Worm (Caenorhabditis elegans) whole organism, young adult: ENCODE data around the gene spe-39.

Source experiments
- B0261.1 ChIP-seq: sonication (generic microtip); optimal IDR thresholded peaks from 2 replicates; lab custom pipeline; 2016; ENCODE audit warnings: mild to moderate bottlenecking, missing genetic modification characterization, moderate library complexity, missing compliant biosample characterization
- B0336.3 ChIP-seq: fragments of 200-800 bp; sonication (Bioruptor generic); IDR thresholded peaks from 2 replicates; pipeline ENCODE4 v1.3.6; 2022; ENCODE audit warnings: missing genetic modification characterization, missing compliant biosample characterization
- C06A6.2 ChIP-seq: fragments of 200-800 bp; sonication (Bioruptor generic); conservative IDR thresholded peaks from 2 replicates; pipeline ENCODE4 v1.3.6; 2022; ENCODE audit warnings: missing genetic modification characterization, missing compliant biosample characterization
- C17E4.6 ChIP-seq: fragments of 200-800 bp; sonication (Bioruptor generic); IDR thresholded peaks from 2 replicates; pipeline ENCODE4 v1.3.6; 2022; ENCODE audit warnings: missing genetic modification reagents, missing genetic modification characterization, missing compliant biosample characterization
- F10E7.11 ChIP-seq: sonication (generic microtip); optimal IDR thresholded peaks from 2 replicates; lab custom pipeline; 2017; ENCODE audit warnings: mild to moderate bottlenecking, missing genetic modification characterization, moderate library complexity, missing compliant biosample characterization
- F22D6.2 ChIP-seq: sonication (generic microtip); optimal IDR thresholded peaks from 2 replicates; lab custom pipeline; 2016; ENCODE audit warnings: mild to moderate bottlenecking, missing genetic modification characterization, missing compliant biosample characterization
- F33H1.4 ChIP-seq: fragments of 200-800 bp; sonication (Bioruptor generic); IDR thresholded peaks from 2 replicates; pipeline ENCODE4 v1.3.6; 2022; ENCODE audit warnings: missing genetic modification reagents, missing genetic modification characterization, missing compliant biosample characterization
- F39B2.1 ChIP-seq: fragments of 200-800 bp; sonication (Bioruptor generic); IDR thresholded peaks from 2 replicates; pipeline ENCODE4 v1.3.6; 2022; ENCODE audit warnings: missing genetic modification reagents, missing genetic modification characterization, missing compliant biosample characterization
- F52B5.7 ChIP-seq: sonication (generic microtip); optimal IDR thresholded peaks from 2 replicates; lab custom pipeline; 2016; ENCODE audit warnings: mild to moderate bottlenecking, missing genetic modification characterization, missing compliant biosample characterization
- F57A8.1 ChIP-seq: fragments of 200-800 bp; sonication (Bioruptor generic); optimal IDR thresholded peaks from 2 replicates; lab custom pipeline; 2018; ENCODE audit warnings: mild to moderate bottlenecking, missing genetic modification characterization, moderate library complexity, missing compliant biosample characterization
- K12H6.12 ChIP-seq: fragments of 200-800 bp; sonication (Bioruptor generic); optimal IDR thresholded peaks from 2 replicates; lab custom pipeline; 2018; ENCODE audit warnings: mild to moderate bottlenecking, missing genetic modification characterization, missing compliant biosample characterization
- Y95B8A.8 ChIP-seq: fragments of 200-800 bp; sonication (Bioruptor generic); IDR thresholded peaks from 2 replicates; pipeline ENCODE4 v1.3.6; 2022; ENCODE audit warnings: missing genetic modification reagents, missing genetic modification characterization, missing compliant biosample characterization
- aptf-3 ChIP-seq: fragments of 200-800 bp; sonication (Bioruptor generic); IDR thresholded peaks from 2 replicates; pipeline ENCODE4 v1.3.6; 2022; ENCODE audit warnings: missing genetic modification characterization, missing compliant biosample characterization
- atf-7 ChIP-seq: sonication (generic microtip); optimal IDR thresholded peaks from 2 replicates; lab custom pipeline; 2017; ENCODE audit warnings: mild to moderate bottlenecking, missing genetic modification characterization, missing compliant biosample characterization
- bed-2 ChIP-seq: fragments of 200-800 bp; sonication (Bioruptor generic); IDR thresholded peaks from 2 replicates; pipeline ENCODE4 v1.3.6; 2022; ENCODE audit warnings: missing genetic modification reagents, missing genetic modification characterization, missing compliant biosample characterization
- ccch-3 ChIP-seq: fragments of 200-800 bp; sonication (Bioruptor generic); optimal IDR thresholded peaks from 2 replicates; lab custom pipeline; 2018; ENCODE audit warnings: mild to moderate bottlenecking, missing genetic modification characterization, missing compliant biosample characterization
- cebp-2 ChIP-seq: fragments of 200-800 bp; sonication (Bioruptor generic); IDR thresholded peaks from 2 replicates; pipeline ENCODE4 v1.3.6; 2022; ENCODE audit warnings: missing genetic modification characterization, missing compliant biosample characterization
- ceh-40 ChIP-seq: fragments of 200-800 bp; sonication (Bioruptor generic); IDR thresholded peaks from 2 replicates; pipeline ENCODE4 v1.3.6; 2022; ENCODE audit warnings: missing genetic modification characterization, missing compliant biosample characterization
- dox-1 ChIP-seq: fragments of 200-800 bp; sonication (Bioruptor generic); IDR thresholded peaks from 2 replicates; pipeline ENCODE4 v1.3.6; 2022; ENCODE audit warnings: missing genetic modification reagents, missing genetic modification characterization, missing compliant biosample characterization
- dpff-1 ChIP-seq: sonication (generic microtip); optimal IDR thresholded peaks from 2 replicates; lab custom pipeline; 2017; ENCODE audit warnings: mild to moderate bottlenecking, missing genetic modification characterization, missing compliant biosample characterization
- egl-18 ChIP-seq: fragments of 200-800 bp; sonication (Bioruptor generic); IDR thresholded peaks from 2 replicates; pipeline ENCODE4 v1.3.6; 2022; ENCODE audit warnings: missing genetic modification reagents, missing genetic modification characterization, missing compliant biosample characterization
- ets-4 ChIP-seq: fragments of 200-800 bp; sonication (Bioruptor generic); optimal IDR thresholded peaks from 2 replicates; lab custom pipeline; 2018; ENCODE audit warnings: mild to moderate bottlenecking, missing genetic modification characterization, missing compliant biosample characterization
- fkh-3 ChIP-seq: sonication (generic microtip); optimal IDR thresholded peaks from 2 replicates; lab custom pipeline; 2016; ENCODE audit warnings: mild to moderate bottlenecking, missing genetic modification characterization, missing compliant biosample characterization
- hlh-26 ChIP-seq: fragments of 200-800 bp; sonication (Bioruptor generic); conservative IDR thresholded peaks from 2 replicates; pipeline ENCODE4 v1.3.6; 2022; ENCODE audit warnings: missing genetic modification reagents, missing genetic modification characterization, missing compliant biosample characterization
- hmg-20 ChIP-seq: fragments of 200-800 bp; sonication (Bioruptor generic); IDR thresholded peaks from 2 replicates; pipeline ENCODE4 v1.3.6; 2022; ENCODE audit warnings: missing genetic modification reagents, missing genetic modification characterization, missing compliant biosample characterization
- madf-3 ChIP-seq: fragments of 200-800 bp; sonication (Bioruptor generic); IDR thresholded peaks from 2 replicates; pipeline ENCODE4 v1.3.6; 2022; ENCODE audit warnings: missing genetic modification reagents, missing genetic modification characterization, missing compliant biosample characterization
- mel-28 ChIP-seq: sonication (generic microtip); optimal IDR thresholded peaks from 2 replicates; lab custom pipeline; 2016; ENCODE audit warnings: borderline replicate concordance, mild to moderate bottlenecking, missing genetic modification characterization, missing compliant biosample characterization
- repo-1 ChIP-seq: sonication (generic microtip); optimal IDR thresholded peaks from 2 replicates; lab custom pipeline; 2017; ENCODE audit warnings: mild to moderate bottlenecking, missing genetic modification characterization, missing compliant biosample characterization
- rpc-1 ChIP-seq, 2 experiments: fragments of 150-350 bp in 1 of 2; sonication (generic microtip) in 1 of 2; optimal IDR thresholded peaks; 2 replicates each; lab custom pipeline; 2014 to 2018; ENCODE audit warnings: missing biosample characterization in 1 of 2, missing genetic modification characterization in 1 of 2, missing genetic modification reagents in 1 of 2, missing genotype in 1 of 2
- snpc-1.3 ChIP-seq: sonication (generic microtip); optimal IDR thresholded peaks from 2 replicates; lab custom pipeline; 2017; ENCODE audit warnings: missing genetic modification characterization, mild to moderate bottlenecking, missing compliant biosample characterization, antibody characterized with exemption, moderate library complexity, missing genotype, missing genetic modification reagents; ENCODE audit not compliant: insufficient read depth
- somi-1 ChIP-seq: fragments of 200-800 bp; sonication (Bioruptor generic); optimal IDR thresholded peaks from 2 replicates; lab custom pipeline; 2018; ENCODE audit warnings: mild to moderate bottlenecking, missing genetic modification characterization, missing compliant biosample characterization
- sptf-2 ChIP-seq: fragments of 200-800 bp; sonication (Bioruptor generic); optimal IDR thresholded peaks from 2 replicates; lab custom pipeline; 2018; ENCODE audit warnings: mild to moderate bottlenecking, missing genetic modification characterization, missing compliant biosample characterization
- tbp1 ChIP-seq: fragments of 200-800 bp; sonication (Bioruptor generic); optimal IDR thresholded peaks from 2 replicates; lab custom pipeline; 2018; ENCODE audit warnings: mild to moderate bottlenecking, missing genetic modification characterization, missing compliant biosample characterization
- tbx-9 ChIP-seq: sonication (generic microtip); optimal IDR thresholded peaks from 2 replicates; lab custom pipeline; 2016; ENCODE audit warnings: borderline replicate concordance, missing genetic modification characterization, inconsistent platforms, missing compliant biosample characterization
- xnd-1 ChIP-seq: sonication (generic microtip); optimal IDR thresholded peaks from 2 replicates; lab custom pipeline; 2016; ENCODE audit warnings: missing genotype, missing genetic modification reagents, missing genetic modification characterization, missing compliant biosample characterization
- ztf-18 ChIP-seq: sonication (generic microtip); optimal IDR thresholded peaks from 2 replicates; lab custom pipeline; 2016; ENCODE audit warnings: missing genotype, mild to moderate bottlenecking, missing genetic modification characterization, missing compliant biosample characterization
- ztf-22 ChIP-seq: fragments of 200-800 bp; sonication (Bioruptor generic); optimal IDR thresholded peaks from 2 replicates; lab custom pipeline; 2018; ENCODE audit warnings: mild to moderate bottlenecking, missing genetic modification characterization, moderate library complexity, missing compliant biosample characterization
- ztf-26 ChIP-seq: sonication (generic microtip); optimal IDR thresholded peaks from 2 replicates; lab custom pipeline; 2017; ENCODE audit warnings: missing genetic modification characterization, missing compliant biosample characterization

Gene spe-39

DNA sequence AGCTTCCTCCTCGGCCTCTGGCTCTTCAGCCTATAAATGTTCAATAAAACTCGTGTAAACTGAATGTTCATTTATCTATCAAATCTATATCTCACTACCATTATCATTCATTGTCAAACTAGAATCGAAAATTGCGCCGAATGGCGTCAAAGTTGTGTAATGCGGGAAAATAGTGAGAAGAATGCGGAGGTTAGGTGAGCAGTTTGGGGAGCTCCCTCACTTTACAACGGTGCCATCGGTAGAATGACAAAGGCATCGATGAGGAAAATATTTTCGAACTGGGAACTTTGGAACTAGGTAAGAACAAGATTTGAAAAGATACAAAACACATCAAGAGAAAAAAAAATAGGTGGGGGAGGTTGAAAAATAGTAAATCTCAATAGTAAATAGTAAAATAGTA lies 17.7 kb upstream of the spe-39 start:
- TF ChIP-seq sptf-2 (GFP tag; lab: Kevin White, UChicago) (no peak), F52B5.7 (tag; lab: Kevin White, UChicago) (no peak), F10E7.11 (tag; lab: Kevin White, UChicago) (no peak), ccch-3 (GFP tag; lab: Kevin White, UChicago) (no peak), fkh-3 (tag; lab: Kevin White, UChicago) (no peak), tbx-9 (no peak), repo-1 (no peak), dox-1 (GFP tag; lab: Robert Waterston, UW) (no peak), F57A8.1 (GFP tag; lab: Kevin White, UChicago) (no peak), F22D6.2 (tag; lab: Kevin White, UChicago) (no peak), atf-7 (tag; lab: Kevin White, UChicago) (no peak), xnd-1 (tag; lab: Kevin White, UChicago) (no peak), tbp1 (GFP tag; lab: Kevin White, UChicago) (no peak), B0336.3 (GFP tag; lab: Robert Waterston, UW) (no peak), C17E4.6 (no peak), aptf-3 (GFP tag; lab: Robert Waterston, UW) (no peak), K12H6.12 (no peak), ets-4 (GFP tag; lab: Kevin White, UChicago) (no peak), egl-18 (GFP tag; lab: Robert Waterston, UW) (no peak)
- TF ChIP-seq, all 124 proteins: peak for 0

DNA sequence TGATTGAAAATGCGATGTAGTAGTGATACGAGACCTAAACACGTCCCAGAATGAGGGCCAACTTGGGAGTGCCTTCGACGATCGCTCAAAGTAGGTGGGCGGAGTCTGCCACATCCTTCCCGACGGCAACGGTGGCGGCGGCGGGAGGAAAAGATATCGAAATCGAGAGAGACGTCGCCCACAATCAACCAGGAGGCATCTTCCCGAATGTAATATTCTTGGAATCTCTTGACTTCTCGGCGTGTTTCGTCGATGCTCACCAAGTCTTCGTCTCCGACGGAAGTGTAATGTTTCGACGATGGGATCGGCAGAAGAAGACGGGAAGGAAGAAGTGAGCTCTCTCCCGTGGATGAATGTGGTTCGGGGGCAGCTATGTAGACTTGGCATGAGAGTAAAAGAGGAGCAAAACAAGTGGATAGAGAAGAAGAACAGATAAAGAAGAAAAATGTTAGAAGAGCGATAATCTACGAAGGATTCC lies 16.8 kb upstream of the spe-39 start, which contains the start of the genes T25F10.1 and clik-1:
T25F10.1 (plus strand) TSS at position 51 of the 478 bp plus-strand sequence.
clik-1 (minus strand) TSS at position 281 of the 478 bp plus-strand sequence.
- TF ChIP-seq B0261.1 = no peak
- TF ChIP-seq F52B5.7 (tag; lab: Kevin White, UChicago) = no peak
- TF ChIP-seq F39B2.1 (GFP tag; lab: Robert Waterston, UW) = no peak
- TF ChIP-seq aptf-3 (GFP tag; lab: Robert Waterston, UW) = no peak
- no peak for TF ChIP-seq ztf-18 (tag; lab: Kevin White, UChicago)
- TF ChIP-seq madf-3 (GFP tag; lab: Robert Waterston, UW) = no peak
- TF ChIP-seq somi-1 (GFP tag; lab: Kevin White, UChicago) = no peak
- TF ChIP-seq Y95B8A.8 = no peak
- no peak for TF ChIP-seq ztf-26 (tag; lab: Kevin White, UChicago)
- no peak for TF ChIP-seq rpc-1 (optimal IDR thresholded peaks at IDR 0.05; lab: Kevin White, UChicago)
- TF ChIP-seq rpc-1 (tag; optimal IDR thresholded peaks at IDR 0.05; lab: Kevin White, UChicago) = no peak
- TF ChIP-seq bed-2 (GFP tag; lab: Robert Waterston, UW) = no peak

DNA sequence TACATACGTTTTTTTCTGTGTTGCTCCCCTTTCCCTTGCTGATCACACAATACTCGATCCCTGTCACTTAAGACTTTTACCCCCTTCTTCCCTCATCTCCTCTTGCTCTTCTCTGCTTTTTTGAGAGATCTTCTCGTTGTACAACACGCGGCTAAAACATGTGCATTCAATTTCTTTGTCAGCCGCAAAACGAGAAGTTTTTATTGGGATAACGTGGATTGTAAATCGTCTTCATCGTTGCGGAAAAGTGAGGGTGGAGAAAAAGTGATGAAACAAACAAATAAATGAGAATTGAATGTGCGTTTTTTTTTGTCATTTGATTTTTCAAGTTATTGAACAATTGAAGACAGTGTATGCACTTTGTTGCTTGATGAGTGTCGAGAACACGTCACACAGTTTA lies 15.8 kb upstream of the spe-39 start:
- TF ChIP-seq hmg-20 (GFP tag; lab: Robert Waterston, UW) = no peak
- TF ChIP-seq ceh-40 (GFP tag; lab: Robert Waterston, UW) = no peak
- no peak for TF ChIP-seq B0336.3 (GFP tag; lab: Robert Waterston, UW)
- no peak for TF ChIP-seq atf-7 (tag; lab: Kevin White, UChicago)
- no peak for TF ChIP-seq F33H1.4 (GFP tag; lab: Robert Waterston, UW)
- no peak for TF ChIP-seq ztf-26 (tag; lab: Kevin White, UChicago)
- TF ChIP-seq cebp-2 (GFP tag; lab: Robert Waterston, UW) = no peak
- TF ChIP-seq fkh-3 (tag; lab: Kevin White, UChicago) = no peak
- TF ChIP-seq C06A6.2 (GFP tag; lab: Robert Waterston, UW) = no peak
- no peak for TF ChIP-seq ztf-22 (GFP tag; lab: Kevin White, UChicago)
- TF ChIP-seq hlh-26 (GFP tag; lab: Robert Waterston, UW) = no peak
- TF ChIP-seq F10E7.11 (tag; lab: Kevin White, UChicago) = no peak
- no peak for TF ChIP-seq mel-28 (tag; lab: Kevin White, UChicago)
- TF ChIP-seq snpc-1.3 (tag; lab: Kevin White, UChicago) = no peak
- no peak for TF ChIP-seq dpff-1 (tag; lab: Kevin White, UChicago)
- TF ChIP-seq F52B5.7 (tag; lab: Kevin White, UChicago) = no peak
- TF ChIP-seq tbp1 (GFP tag; lab: Kevin White, UChicago) = no peak
